Worm (Caenorhabditis elegans): ENCODE measurements around the gene C03B1.14.

DNA sequence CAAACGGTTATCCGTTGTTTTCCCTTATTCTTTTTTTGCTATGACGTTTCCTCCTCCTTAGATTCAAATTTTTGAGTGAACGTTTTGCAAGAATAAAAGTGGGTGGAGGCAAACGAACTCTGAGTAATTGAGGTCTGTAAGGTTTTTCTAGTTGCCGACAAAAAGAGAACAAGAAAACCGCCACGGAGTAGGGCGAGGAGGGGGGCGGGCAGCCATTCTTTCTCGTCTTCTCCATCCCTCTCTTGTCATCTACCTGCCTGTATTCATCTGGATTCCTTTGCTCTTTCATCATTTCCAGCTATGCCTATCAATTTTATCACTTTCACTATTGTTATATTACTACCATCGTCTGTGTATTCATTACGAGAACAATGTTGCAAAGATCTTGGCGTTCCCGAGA, 24.6 kb upstream of the C03B1.14 start, which contains the start of gene igdb-3:
- TF ChIP-seq sox-4 (tag; optimal IDR thresholded peaks at IDR 0.05) (no peak), nhr-237 (tag; optimal IDR thresholded peaks at IDR 0.05) (no peak), fkh-10 (GFP tag; optimal IDR thresholded peaks at IDR 0.05) (no peak), ztf-11 (tag; optimal IDR thresholded peaks at IDR 0.05) (no peak), rnt-1 (tag; optimal IDR thresholded peaks at IDR 0.05) (no peak), nhr-90 (tag; optimal IDR thresholded peaks at IDR 0.05; ENCODE audit: poor library complexity) (no peak), elt-2 (tag; optimal IDR thresholded peaks at IDR 0.05) (no peak), nhr-20 (tag; optimal IDR thresholded peaks at IDR 0.05) (no peak), nhr-11 (tag; optimal IDR thresholded peaks at IDR 0.05) (no peak)

Data from whole organism, L1 larva.